Fruit fly (Drosophila melanogaster): Measurements from ENCODE around the gene Atg1.

Gene Atg1

DNA sequence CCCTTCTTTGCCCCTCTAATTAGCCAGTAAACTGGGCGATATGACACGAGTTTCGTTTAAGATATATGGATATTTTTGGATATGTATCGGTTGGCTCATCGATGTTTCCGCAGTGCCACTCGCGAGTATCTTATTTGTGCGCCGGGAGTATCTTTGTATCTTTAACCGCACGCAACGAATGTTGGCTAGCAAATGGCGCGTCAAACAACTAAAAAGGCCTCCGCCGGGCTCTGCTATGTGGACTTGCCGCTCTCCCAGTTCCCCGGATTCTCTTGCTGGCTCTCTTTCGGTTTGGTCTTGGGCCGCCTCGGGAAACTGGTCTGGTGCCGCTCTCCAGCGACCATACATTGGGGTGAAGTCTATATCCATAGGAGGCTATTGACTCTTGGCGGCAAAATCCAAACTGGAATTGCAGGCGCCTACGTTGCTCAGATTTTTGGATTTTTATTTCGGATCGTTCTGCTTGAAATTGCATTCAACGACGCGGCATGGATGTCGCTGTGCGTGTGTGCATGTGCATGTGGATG lies 27.5 kb upstream of the Atg1 start (continued):
- no peak for TF ChIP-seq Myb (GFP tag; optimal IDR thresholded peaks at IDR 0.05)
- TF ChIP-seq Dp (GFP tag; optimal IDR thresholded peaks at IDR 0.05), result no peak
- TF ChIP-seq CG10274 (GFP tag; optimal IDR thresholded peaks at IDR 0.05), result no peak
- no peak for TF ChIP-seq CG12236 (GFP tag; optimal IDR thresholded peaks at IDR 0.05)
- TF ChIP-seq CG8944 (GFP tag; optimal IDR thresholded peaks at IDR 0.05), result no peak
- TF ChIP-seq CG11456 (GFP tag; IDR thresholded peaks at IDR 0.05), result no peak
- TF ChIP-seq z (GFP tag; IDR thresholded peaks at IDR 0.05), result no peak
- no peak for TF ChIP-seq Hr51 (GFP tag; optimal IDR thresholded peaks at IDR 0.05)
- TF ChIP-seq H15 (GFP tag; IDR thresholded peaks at IDR 0.05), result no peak
- no peak for TF ChIP-seq Eip74EF (GFP tag; optimal IDR thresholded peaks at IDR 0.05)
- TF ChIP-seq CG5953 (GFP tag; IDR thresholded peaks at IDR 0.05), result no peak
- TF ChIP-seq CG11398 (GFP tag; optimal IDR thresholded peaks at IDR 0.05), result no peak
- TF ChIP-seq Hmr (GFP tag; optimal IDR thresholded peaks at IDR 0.05), result no peak
- TF ChIP-seq kni (GFP tag; optimal IDR thresholded peaks at IDR 0.05), result peak; percentile 75
- no peak for TF ChIP-seq vfl (GFP tag; optimal IDR thresholded peaks at IDR 0.05)
- no peak for TF ChIP-seq Dref (GFP tag; IDR thresholded peaks at IDR 0.05)
- TF ChIP-seq CG11696 (GFP tag; IDR thresholded peaks at IDR 0.05), result no peak
- no peak for TF ChIP-seq CG18619 (GFP tag; optimal IDR thresholded peaks at IDR 0.05)
- TF ChIP-seq CG31441 (GFP tag; IDR thresholded peaks at IDR 0.05), result no peak; the same call in 1 of the 2 replicates
- no peak for TF ChIP-seq CG6254 (GFP tag; optimal IDR thresholded peaks at IDR 0.05)
- peak; percentile 44 for TF ChIP-seq abd-A (tag; optimal IDR thresholded peaks at IDR 0.05)
- no peak for TF ChIP-seq D19A (tag; optimal IDR thresholded peaks at IDR 0.05)
- TF ChIP-seq ftz-f1 (GFP tag; optimal IDR thresholded peaks at IDR 0.05), result no peak
- peak; percentile 20 for TF ChIP-seq lbe (GFP tag; optimal IDR thresholded peaks at IDR 0.05)
- TF ChIP-seq tup (GFP tag; optimal IDR thresholded peaks at IDR 0.05), result no peak
- TF ChIP-seq rib (GFP tag; IDR thresholded peaks at IDR 0.05), result 0 out of 2 replicates have a peak, but pooled peaks have one; percentile 20
- no peak for TF ChIP-seq gcm2 (GFP tag; optimal IDR thresholded peaks at IDR 0.05)
- TF ChIP-seq CG7357 (GFP tag; IDR thresholded peaks at IDR 0.05), result no peak
- no peak for TF ChIP-seq ro (GFP tag; IDR thresholded peaks at IDR 0.05)
- TF ChIP-seq CG17829 (tag; optimal IDR thresholded peaks at IDR 0.05), result no peak
- 0 out of 3 replicates have a peak, but pooled peaks have one; percentile 43 for TF ChIP-seq zen2 (GFP tag; IDR thresholded peaks at IDR 0.05; ENCODE audit: partially characterized antibody)
- TF ChIP-seq CG12155 (GFP tag; optimal IDR thresholded peaks at IDR 0.05), result no peak
- no peak for TF ChIP-seq esg (GFP tag; conservative IDR thresholded peaks at IDR 0.05)
- TF ChIP-seq croc (GFP tag; conservative IDR thresholded peaks at IDR 0.05), result no peak
- peak; percentile 59 for TF ChIP-seq ewg (GFP tag; optimal IDR thresholded peaks at IDR 0.05)
- TF ChIP-seq dati (GFP tag; IDR thresholded peaks at IDR 0.05), result no peak
- no peak for TF ChIP-seq CG11723 (GFP tag; optimal IDR thresholded peaks at IDR 0.05)
- no peak for TF ChIP-seq toy (GFP tag; IDR thresholded peaks at IDR 0.05)
- no peak for TF ChIP-seq CHES-1-like (GFP tag; optimal IDR thresholded peaks at IDR 0.05)
- peak; percentile 49 for TF ChIP-seq Nf-YC (tag; optimal IDR thresholded peaks at IDR 0.05)
- no peak for TF ChIP-seq tap (tag; optimal IDR thresholded peaks at IDR 0.05)
- TF ChIP-seq NfI (GFP tag; optimal IDR thresholded peaks at IDR 0.05), result no peak
- TF ChIP-seq Lhr (GFP tag; optimal IDR thresholded peaks at IDR 0.05), result no peak
- no peak for TF ChIP-seq Nf-YB (GFP tag; optimal IDR thresholded peaks at IDR 0.05)
- no peak for TF ChIP-seq usp (GFP tag; optimal IDR thresholded peaks at IDR 0.05)
- TF ChIP-seq CG15479 (GFP tag; optimal IDR thresholded peaks at IDR 0.05), result no peak
- TF ChIP-seq sc (optimal IDR thresholded peaks at IDR 0.05), result no peak
- TF ChIP-seq sc (GFP tag; optimal IDR thresholded peaks at IDR 0.05), result no peak
- no peak for TF ChIP-seq PHDP (tag; optimal IDR thresholded peaks at IDR 0.05)
- no peak for TF ChIP-seq CG30431 (GFP tag; optimal IDR thresholded peaks at IDR 0.05)
- TF ChIP-seq HmgD (GFP tag; optimal IDR thresholded peaks at IDR 0.05), result no peak

Measured in whole organism, embryonic.